Worm (Caenorhabditis elegans) whole organism, mixed stage, embryonic: Measurements from ENCODE around the gene gpr-1.

ENCODE experiments used
- M03D4.4 ChIP-seq: sonication (generic microtip); optimal IDR thresholded peaks from 2 replicates; lab custom pipeline; 2017; ENCODE audit warnings: mild to moderate bottlenecking, missing genetic modification characterization, missing compliant biosample characterization
- ceh-83 ChIP-seq: fragments of 200-800 bp; sonication (Bioruptor generic); optimal IDR thresholded peaks from 2 replicates; lab custom pipeline; 2018; ENCODE audit warnings: mild to moderate bottlenecking, missing genetic modification characterization, missing compliant biosample characterization
- elt-1 ChIP-seq: sonication (generic microtip); optimal IDR thresholded peaks from 2 replicates; lab custom pipeline; 2017; ENCODE audit warnings: missing genetic modification characterization, mild to moderate bottlenecking, missing compliant biosample characterization, antibody characterized with exemption, moderate library complexity, borderline replicate concordance; ENCODE audit not compliant: insufficient read depth
- lin-13 ChIP-seq: fragments of 150-350 bp; optimal IDR thresholded peaks from 2 replicates; lab custom pipeline; 2014; ENCODE audit warnings: missing biosample characterization, missing genetic modification characterization
- lsy-2 ChIP-seq: fragments of 150-350 bp; optimal IDR thresholded peaks from 2 replicates; lab custom pipeline; 2014; ENCODE audit warnings: missing biosample characterization, missing genetic modification characterization
- mep-1 ChIP-seq: fragments of 150-350 bp; optimal IDR thresholded peaks from 2 replicates; lab custom pipeline; 2017; ENCODE audit warnings: missing biosample characterization, missing genetic modification reagents, missing genetic modification characterization, inconsistent platforms
- nhr-12 ChIP-seq: fragments of 150-350 bp; optimal IDR thresholded peaks from 2 replicates; lab custom pipeline; 2014; ENCODE audit warnings: missing biosample characterization, missing genetic modification characterization
- nhr-237 ChIP-seq: fragments of 150-350 bp; optimal IDR thresholded peaks from 2 replicates; lab custom pipeline; 2014; ENCODE audit warnings: missing biosample characterization, missing genetic modification characterization
- pha-4 ChIP-seq: fragments of 150-350 bp; optimal IDR thresholded peaks from 2 replicates; lab custom pipeline; 2018; ENCODE audit warnings: missing biosample characterization, missing genetic modification reagents, missing genetic modification characterization
- snpc-4 ChIP-seq: fragments of 150-350 bp; optimal IDR thresholded peaks from 2 replicates; lab custom pipeline; 2014; ENCODE audit warnings: missing biosample characterization, missing genetic modification characterization
- unc-39 ChIP-seq: fragments of 150-350 bp; optimal IDR thresholded peaks from 2 replicates; lab custom pipeline; 2014; ENCODE audit warnings: missing biosample characterization, missing genetic modification characterization

- no peak for TF ChIP-seq lin-13 (tag; lab: Kevin White, UChicago)
- TF ChIP-seq ceh-83 (GFP tag; lab: Kevin White, UChicago) = no peak
- TF ChIP-seq elt-1 (tag; lab: Kevin White, UChicago) = no peak
- TF ChIP-seq snpc-4 (tag; lab: Kevin White, UChicago) = no peak
- TF ChIP-seq mep-1 (tag; lab: Kevin White, UChicago) = no peak
- no peak for TF ChIP-seq unc-39 (tag; lab: Kevin White, UChicago)
- no peak for TF ChIP-seq nhr-12 (tag; lab: Kevin White, UChicago)
- no peak for TF ChIP-seq M03D4.4 (tag; lab: Kevin White, UChicago)
- TF ChIP-seq pha-4 (tag; lab: Kevin White, UChicago) = no peak
- no peak for TF ChIP-seq lsy-2 (tag; lab: Kevin White, UChicago)
- TF ChIP-seq nhr-237 (tag; lab: Kevin White, UChicago) = no peak
Measured at ce11 chrIII:8639188-8639795, 10.6 kb downstream of the gpr-1 start, which contains the start of gene fip-1.
